Worm (Caenorhabditis elegans) whole organism, L3 larva: ENCODE results near the gene col-131.

ENCODE experiments used
- egl-5 ChIP-seq: fragments of 150-350 bp; optimal IDR thresholded peaks from 2 replicates; lab custom pipeline; 2017; ENCODE audit warnings: missing biosample characterization, missing genetic modification reagents, missing genetic modification characterization, inconsistent platforms
- fkh-10 ChIP-seq: sonication (generic microtip); optimal IDR thresholded peaks from 2 replicates; lab custom pipeline; 2017; ENCODE audit warnings: missing biosample characterization, missing genetic modification reagents, missing genetic modification characterization
- fos-1 ChIP-seq: fragments of 150-350 bp; optimal IDR thresholded peaks from 2 replicates; lab custom pipeline; 2014; ENCODE audit warnings: missing biosample characterization, missing genetic modification characterization
- jun-1 ChIP-seq: fragments of 150-350 bp; optimal IDR thresholded peaks from 2 replicates; lab custom pipeline; 2014; ENCODE audit warnings: missing biosample characterization, missing genetic modification reagents, missing genetic modification characterization
- nhr-28 ChIP-seq: fragments of 150-350 bp; optimal IDR thresholded peaks from 2 replicates; lab custom pipeline; 2014; ENCODE audit warnings: missing biosample characterization, missing genetic modification characterization
- nhr-76 ChIP-seq: fragments of 150-350 bp; sonication (generic microtip); optimal IDR thresholded peaks from 5 replicates; lab custom pipeline; 2014; ENCODE audit warnings: missing biosample characterization, missing genetic modification characterization
- sea-2 ChIP-seq: fragments of 150-350 bp; sonication (generic microtip); optimal IDR thresholded peaks from 4 replicates; lab custom pipeline; 2014; ENCODE audit warnings: missing biosample characterization, missing genetic modification reagents, missing genetic modification characterization
- snpc-4 ChIP-seq: fragments of 150-350 bp; optimal IDR thresholded peaks from 2 replicates; lab custom pipeline; 2014; ENCODE audit warnings: missing biosample characterization, missing genetic modification characterization

DNA sequence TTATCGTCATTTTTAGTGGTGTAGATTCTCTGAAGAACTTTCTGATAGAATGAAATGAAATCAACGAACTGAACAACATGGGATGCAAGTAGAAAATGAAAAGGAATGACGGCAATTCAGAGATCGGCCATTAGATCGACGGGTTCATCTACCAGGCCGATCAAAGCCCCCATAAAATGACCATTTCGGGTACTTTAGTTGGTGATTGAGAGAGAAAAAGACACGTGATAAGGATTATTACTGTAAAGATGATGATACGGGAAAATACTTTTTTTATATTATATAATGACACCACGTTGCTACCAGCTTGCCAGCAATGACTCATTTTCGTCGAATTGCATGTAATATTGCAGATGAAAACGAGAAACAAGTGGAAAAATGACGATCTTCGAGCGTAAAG lies 42.7 kb upstream of the col-131 start, which contains the start of gene best-1:
- no peak for TF ChIP-seq jun-1 (tag; lab: Kevin White, UChicago)
- TF ChIP-seq fkh-10 (GFP tag; lab: Kevin White, UChicago), result no peak
- TF ChIP-seq nhr-76 (tag; lab: Kevin White, UChicago), result no peak
- peak; percentile 57 for TF ChIP-seq egl-5
- no peak for TF ChIP-seq nhr-28 (tag; lab: Kevin White, UChicago)
- no peak for TF ChIP-seq sea-2 (GFP tag; lab: Kevin White, UChicago)
- TF ChIP-seq snpc-4, result no peak
- no peak for TF ChIP-seq fos-1
